Worm (Caenorhabditis elegans): ENCODE results near the gene scb-1.
A peak's percentile ranks its signal among the peaks of the same experiment; 100 is the strongest.

Gene scb-1

ce11 chrV:11080345-11081102 is 39.0 kb downstream of the scb-1 start, which contains the start of gene act-1:
Gene act-1, plus strand, starts transcription at chrV:11081052.
- TF ChIP-seq ztf-23 (GFP tag; IDR thresholded peaks at IDR 0.05) (no peak), klf-2 (GFP tag; conservative IDR thresholded peaks at IDR 0.05) (no peak), ztf-29 (GFP tag; IDR thresholded peaks at IDR 0.05) (no peak), cog-1 (tag; optimal IDR thresholded peaks at IDR 0.05) (no peak), T22C8.4 (GFP tag; IDR thresholded peaks at IDR 0.05) (no peak), med-1 (GFP tag; optimal IDR thresholded peaks at IDR 0.05; ENCODE audit: insufficient read depth) (no peak), flt-1 (GFP tag; IDR thresholded peaks at IDR 0.05) (0 out of 2 replicates have a peak, but pooled peaks have one; percentile 27), tab-1 (GFP tag; IDR thresholded peaks at IDR 0.05) (no peak)

ce11 chrV:11078874-11079273 is 40.6 kb downstream of the scb-1 start:
- TF ChIP-seq cog-1 (tag; optimal IDR thresholded peaks at IDR 0.05) (no peak), flt-1 (GFP tag; IDR thresholded peaks at IDR 0.05) (no peak), ref-1 (GFP tag; conservative IDR thresholded peaks at IDR 0.05) (no peak), T22C8.4 (GFP tag; IDR thresholded peaks at IDR 0.05) (no peak), med-1 (GFP tag; optimal IDR thresholded peaks at IDR 0.05; ENCODE audit: insufficient read depth) (no peak), ztf-29 (GFP tag; IDR thresholded peaks at IDR 0.05) (no peak), klf-2 (GFP tag; conservative IDR thresholded peaks at IDR 0.05) (no peak), ztf-23 (GFP tag; IDR thresholded peaks at IDR 0.05) (no peak), tab-1 (GFP tag; IDR thresholded peaks at IDR 0.05) (no peak)

DNA sequence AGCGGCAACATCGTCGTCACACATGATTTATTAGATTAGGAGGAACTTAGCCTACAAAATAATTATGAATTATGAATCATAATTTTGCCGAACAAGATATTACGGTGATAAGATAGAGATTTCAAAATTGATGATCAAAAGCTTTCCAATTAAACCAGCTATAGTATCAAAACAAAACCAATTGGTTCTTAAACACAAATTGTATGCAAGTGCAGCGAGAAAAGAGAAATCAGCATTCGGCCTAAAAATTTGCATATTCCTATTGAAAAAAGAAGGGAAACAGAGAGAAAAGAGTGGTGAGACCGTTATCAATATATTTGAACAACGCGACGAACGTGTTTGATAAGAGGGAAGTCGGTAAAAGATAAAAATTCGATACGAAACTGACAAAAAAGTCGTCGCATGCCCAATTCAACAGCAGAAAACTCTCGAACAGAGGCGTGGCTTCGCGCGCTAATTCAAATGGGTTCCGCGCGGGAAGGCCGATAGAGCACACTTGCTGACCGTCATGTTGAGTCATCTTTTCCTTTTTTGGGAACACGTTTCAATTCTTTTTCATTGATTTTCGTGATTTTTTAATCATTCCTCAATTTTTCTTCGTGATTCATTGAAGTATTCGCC is 41.3 kb downstream of the scb-1 start, which contains the start of gene act-2:
Gene act-2, minus strand, starts transcription at position 51 of the 621 bp plus-strand sequence.
- TF ChIP-seq cog-1 (tag; optimal IDR thresholded peaks at IDR 0.05) (peak; percentile 28), tab-1 (GFP tag; IDR thresholded peaks at IDR 0.05) (no peak), ztf-23 (GFP tag; IDR thresholded peaks at IDR 0.05) (peak; percentile 14; the same call in 1 of the 2 replicates), flt-1 (GFP tag; IDR thresholded peaks at IDR 0.05) (peak; percentile 53; the same call in 1 of the 2 replicates)

DNA sequence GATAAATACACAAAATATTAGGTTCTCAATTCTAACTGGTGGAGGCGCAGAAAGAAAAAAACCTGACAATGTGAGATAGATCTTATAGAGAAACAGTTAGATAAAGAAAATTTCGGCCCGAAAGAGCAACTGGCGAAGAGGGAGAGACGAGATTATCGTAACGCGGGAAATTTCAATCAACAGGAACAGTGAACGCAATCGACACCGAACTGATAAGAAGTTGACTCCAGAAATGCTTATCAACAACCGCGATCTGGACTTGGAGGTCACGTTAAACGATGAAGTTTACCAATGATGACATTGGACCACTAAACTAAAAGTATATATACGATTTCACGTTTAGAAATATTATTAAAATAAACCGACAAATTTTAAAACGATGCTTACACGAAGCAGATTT is 43.1 kb downstream of the scb-1 start:
- TF ChIP-seq ztf-23 (GFP tag; IDR thresholded peaks at IDR 0.05) (no peak), T22C8.4 (GFP tag; IDR thresholded peaks at IDR 0.05) (no peak), cog-1 (tag; optimal IDR thresholded peaks at IDR 0.05) (no peak), ztf-29 (GFP tag; IDR thresholded peaks at IDR 0.05) (no peak), tab-1 (GFP tag; IDR thresholded peaks at IDR 0.05) (no peak), med-1 (GFP tag; optimal IDR thresholded peaks at IDR 0.05; ENCODE audit: insufficient read depth) (no peak), ref-1 (GFP tag; conservative IDR thresholded peaks at IDR 0.05) (no peak), flt-1 (GFP tag; IDR thresholded peaks at IDR 0.05) (no peak), klf-2 (GFP tag; conservative IDR thresholded peaks at IDR 0.05) (no peak)

ce11 chrV:11076028-11076402 is 43.5 kb downstream of the scb-1 start:
- TF ChIP-seq ztf-29 (GFP tag; IDR thresholded peaks at IDR 0.05) (no peak), ztf-23 (GFP tag; IDR thresholded peaks at IDR 0.05) (no peak), flt-1 (GFP tag; IDR thresholded peaks at IDR 0.05) (no peak), klf-2 (GFP tag; conservative IDR thresholded peaks at IDR 0.05) (no peak), ref-1 (GFP tag; conservative IDR thresholded peaks at IDR 0.05) (no peak), med-1 (GFP tag; optimal IDR thresholded peaks at IDR 0.05; ENCODE audit: insufficient read depth) (no peak), T22C8.4 (GFP tag; IDR thresholded peaks at IDR 0.05) (no peak), cog-1 (tag; optimal IDR thresholded peaks at IDR 0.05) (no peak)

ce11 chrV:11075209-11076027 is 44.1 kb downstream of the scb-1 start:
- TF ChIP-seq ref-1 (GFP tag; conservative IDR thresholded peaks at IDR 0.05) (no peak), ztf-29 (GFP tag; IDR thresholded peaks at IDR 0.05) (no peak), flt-1 (GFP tag; IDR thresholded peaks at IDR 0.05) (peak; percentile 48; the same call in 1 of the 2 replicates), T22C8.4 (GFP tag; IDR thresholded peaks at IDR 0.05) (no peak), klf-2 (GFP tag; conservative IDR thresholded peaks at IDR 0.05) (no peak)

- TF ChIP-seq ztf-23 (GFP tag; IDR thresholded peaks at IDR 0.05) (no peak), cog-1 (tag; optimal IDR thresholded peaks at IDR 0.05) (peak; percentile 35), flt-1 (GFP tag; IDR thresholded peaks at IDR 0.05) (no peak), klf-2 (GFP tag; conservative IDR thresholded peaks at IDR 0.05) (no peak), med-1 (GFP tag; optimal IDR thresholded peaks at IDR 0.05; ENCODE audit: insufficient read depth) (no peak), ref-1 (GFP tag; conservative IDR thresholded peaks at IDR 0.05) (no peak), tab-1 (GFP tag; IDR thresholded peaks at IDR 0.05) (no peak)
Observed at ce11 chrV:11074448-11074847, 45.1 kb downstream of the scb-1 start, which contains the start of gene act-3. Gene act-3, minus strand, starts transcription at chrV:11074498.

DNA sequence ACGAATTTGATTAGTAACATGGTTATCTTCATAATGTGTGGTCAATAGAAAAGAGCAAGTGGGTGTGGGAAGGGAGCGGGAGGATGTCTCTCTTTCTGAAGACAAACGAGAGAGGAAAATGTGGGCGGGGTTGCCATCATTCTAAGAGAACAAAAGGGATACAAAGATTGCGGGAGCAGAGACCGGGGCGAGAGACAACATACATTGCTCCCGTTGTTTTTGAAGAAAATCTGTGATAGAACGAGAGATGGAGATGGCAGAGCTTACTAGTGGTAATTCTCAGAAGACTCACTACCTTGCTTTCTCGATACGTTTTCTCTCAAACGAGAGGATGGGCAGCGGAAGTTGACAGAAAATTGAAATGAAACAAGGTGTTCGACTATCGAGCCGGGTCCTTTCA is 46.2 kb downstream of the scb-1 start:
- TF ChIP-seq ztf-23 (GFP tag; IDR thresholded peaks at IDR 0.05) (no peak), cog-1 (tag; optimal IDR thresholded peaks at IDR 0.05) (no peak), T22C8.4 (GFP tag; IDR thresholded peaks at IDR 0.05) (no peak), med-1 (GFP tag; optimal IDR thresholded peaks at IDR 0.05; ENCODE audit: insufficient read depth) (no peak), flt-1 (GFP tag; IDR thresholded peaks at IDR 0.05) (no peak)

- no peak for TF ChIP-seq ref-1 (GFP tag; conservative IDR thresholded peaks at IDR 0.05)
Observed at ce11 chrV:11071453-11071852, 48.1 kb downstream of the scb-1 start.

Data from whole organism, midembryonic.